Fruit fly (Drosophila melanogaster): ENCODE measurements around the gene CG16711.

Gene CG16711

DNA sequence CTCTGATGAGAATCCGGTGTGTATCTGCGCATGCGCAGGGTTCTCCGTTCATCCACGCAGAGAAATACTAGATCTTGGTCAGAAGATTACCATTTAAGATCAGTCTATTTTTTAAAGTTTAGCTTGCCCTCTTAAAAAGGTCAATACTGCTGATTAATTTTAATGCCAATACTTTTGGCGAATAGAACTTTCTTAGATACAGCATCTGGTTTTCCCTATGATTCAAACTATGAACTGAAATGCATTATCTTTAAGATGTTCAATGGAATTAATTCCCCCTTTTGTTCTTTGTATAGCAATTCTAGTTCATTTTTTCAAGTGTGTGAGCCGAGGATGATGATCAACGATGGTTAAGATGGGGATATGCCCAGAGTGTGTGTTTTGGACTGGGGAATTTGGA, 38.2 kb downstream of the CG16711 start (continued):
- TF ChIP-seq insv (GFP tag; optimal IDR thresholded peaks at IDR 0.05) (no peak), sens (GFP tag) (peak; percentile 77), CG12236 (GFP tag; optimal IDR thresholded peaks at IDR 0.05) (no peak), CG8388 (GFP tag; optimal IDR thresholded peaks at IDR 0.05) (no peak), Xrp1 (GFP tag; IDR thresholded peaks at IDR 0.05) (peak; percentile 33; the same call in 1 of the 2 replicates), CG17568 (GFP tag; optimal IDR thresholded peaks at IDR 0.05) (no peak), Med (GFP tag) (peak; percentile 8), gem (tag; optimal IDR thresholded peaks at IDR 0.05) (peak; percentile 4), CG13894 (tag; optimal IDR thresholded peaks at IDR 0.05) (no peak), CG14710 (tag; optimal IDR thresholded peaks at IDR 0.05) (peak; percentile 50), nom (GFP tag; optimal IDR thresholded peaks at IDR 0.05) (peak; percentile 45), dmrt11E (tag; optimal IDR thresholded peaks at IDR 0.05) (peak; percentile 3), CG31441 (GFP tag; IDR thresholded peaks at IDR 0.05) (no peak), Ets97D (GFP tag; optimal IDR thresholded peaks at IDR 0.05) (no peak), CG17829 (tag; optimal IDR thresholded peaks at IDR 0.05) (peak; percentile 18), CG11504 (tag; optimal IDR thresholded peaks at IDR 0.05) (peak; percentile 14), CG2712 (tag; optimal IDR thresholded peaks at IDR 0.05) (peak; percentile 40), lola (GFP tag; optimal IDR thresholded peaks at IDR 0.05) (peak in 1 of 3 experiments; percentile 27), prd (optimal IDR thresholded peaks at IDR 0.05) (no peak), prd (GFP tag; IDR thresholded peaks at IDR 0.05) (peak; percentile 24; the same call in 1 of the 3 replicates)

DNA sequence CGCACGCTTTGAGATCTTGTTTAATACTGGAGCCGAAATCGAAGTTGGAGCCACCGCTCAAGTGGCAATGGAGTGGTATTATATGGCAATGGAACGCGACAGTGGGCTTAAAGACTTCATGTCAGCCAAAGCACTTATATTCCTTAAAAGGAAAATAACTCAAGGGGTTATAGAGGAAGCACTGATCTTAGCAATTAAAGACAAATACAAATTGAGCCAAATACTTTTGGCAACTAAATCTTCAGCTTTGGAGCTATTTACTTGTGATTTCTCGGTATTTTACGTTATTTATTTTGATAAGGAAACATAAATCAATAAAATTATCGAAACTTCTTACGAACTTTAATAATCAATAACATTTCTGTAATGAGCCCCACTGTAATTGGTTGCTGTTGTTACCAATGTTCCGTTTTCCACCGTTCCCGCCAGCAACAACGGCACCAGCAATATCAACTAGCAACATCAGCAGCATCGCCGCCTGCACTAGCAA, 40.0 kb downstream of the CG16711 start:
- TF ChIP-seq zen (tag; optimal IDR thresholded peaks at IDR 0.05) = peak; percentile 7
- peak; percentile 91 for TF ChIP-seq Ada2b (GFP tag; IDR thresholded peaks at IDR 0.05)
- TF ChIP-seq CG15073 (GFP tag; optimal IDR thresholded peaks at IDR 0.05) = no peak
- no peak for TF ChIP-seq CG12769 (tag; optimal IDR thresholded peaks at IDR 0.05)
- TF ChIP-seq ab (GFP tag; optimal IDR thresholded peaks at IDR 0.05) = no peak
- peak; percentile 47 for TF ChIP-seq CG12942 (GFP tag; optimal IDR thresholded peaks at IDR 0.05)
- TF ChIP-seq kni (GFP tag; optimal IDR thresholded peaks at IDR 0.05) = peak; percentile 84
- TF ChIP-seq Scr (GFP tag; IDR thresholded peaks at IDR 0.05; ENCODE audit: partially characterized antibody) = no peak
- TF ChIP-seq CG16813 (GFP tag; IDR thresholded peaks at IDR 0.05; ENCODE audit: partially characterized antibody) = no peak
- TF ChIP-seq trem (tag; optimal IDR thresholded peaks at IDR 0.05) = peak; percentile 70
- TF ChIP-seq tgo (GFP tag; IDR thresholded peaks at IDR 0.05) = peak; percentile 87
- TF ChIP-seq HLHmδ (GFP tag; optimal IDR thresholded peaks at IDR 0.05) = no peak
- TF ChIP-seq PHDP (tag; optimal IDR thresholded peaks at IDR 0.05) = peak; percentile 76
- TF ChIP-seq HLH3B (GFP tag; IDR thresholded peaks at IDR 0.05) = peak; percentile 88
- TF ChIP-seq schlank (tag; optimal IDR thresholded peaks at IDR 0.05) = peak; percentile 17
- TF ChIP-seq Meics (GFP tag; optimal IDR thresholded peaks at IDR 0.05) = peak; percentile 89
- no peak for TF ChIP-seq Ets97D (GFP tag; optimal IDR thresholded peaks at IDR 0.05)
- peak; percentile 76 for TF ChIP-seq Sox102F (GFP tag; optimal IDR thresholded peaks at IDR 0.05)
- peak; percentile 85 for TF ChIP-seq pum (GFP tag; optimal IDR thresholded peaks at IDR 0.05)
- peak; percentile 74 for TF ChIP-seq CG9215 (GFP tag; IDR thresholded peaks at IDR 0.05)
- TF ChIP-seq bowl (GFP tag; IDR thresholded peaks at IDR 0.05) = peak; percentile 60; the same call in 1 of the 2 replicates
- peak; percentile 49 for TF ChIP-seq GATAe (GFP tag; conservative IDR thresholded peaks at IDR 0.05)
- peak; percentile 77 for TF ChIP-seq btn (GFP tag; optimal IDR thresholded peaks at IDR 0.05)
- TF ChIP-seq Atf3 (GFP tag; optimal IDR thresholded peaks at IDR 0.05) = peak; percentile 10
- TF ChIP-seq CG3163 (GFP tag; optimal IDR thresholded peaks at IDR 0.05) = peak; percentile 27
- peak; percentile 63 for TF ChIP-seq CG14050 (GFP tag; IDR thresholded peaks at IDR 0.05)
- TF ChIP-seq BtbVII (GFP tag; optimal IDR thresholded peaks at IDR 0.05) = peak; percentile 93
- TF ChIP-seq CrebB (tag; optimal IDR thresholded peaks at IDR 0.05) = peak; percentile 34
- TF ChIP-seq lmd (GFP tag; IDR thresholded peaks at IDR 0.05) = peak; percentile 91
- TF ChIP-seq CG18619 (GFP tag; optimal IDR thresholded peaks at IDR 0.05) = peak; percentile 70
- peak; percentile 80 for TF ChIP-seq CG12659 (GFP tag; optimal IDR thresholded peaks at IDR 0.05)

All from whole organism, embryonic.